Worm (Caenorhabditis elegans) whole organism, L3 larva: ENCODE results near the gene ceh-33.

ENCODE experiments used
- R02D3.7 ChIP-seq: fragments of 150-350 bp; optimal IDR thresholded peaks from 2 replicates; lab custom pipeline; 2014; ENCODE audit warnings: missing biosample characterization, missing genetic modification characterization
- ZK546.5 ChIP-seq: sonication (generic microtip); optimal IDR thresholded peaks from 2 replicates; lab custom pipeline; 2017; ENCODE audit warnings: missing biosample characterization, missing genetic modification characterization
- aly-2 ChIP-seq: fragments of 150-350 bp; optimal IDR thresholded peaks from 2 replicates; lab custom pipeline; 2014; ENCODE audit warnings: missing biosample characterization, missing genetic modification characterization
- ama-1 ChIP-seq: fragments of 150-350 bp; optimal IDR thresholded peaks from 2 replicates; lab custom pipeline; 2018
- ceh-16 ChIP-seq: sonication (generic microtip); optimal IDR thresholded peaks from 2 replicates; lab custom pipeline; 2017; ENCODE audit warnings: missing biosample characterization, missing genetic modification characterization
- ceh-28 ChIP-seq: fragments of 150-350 bp; optimal IDR thresholded peaks from 2 replicates; lab custom pipeline; 2014; ENCODE audit warnings: missing biosample characterization, missing genetic modification reagents, missing genetic modification characterization
- daf-12 ChIP-seq: fragments of 150-350 bp; optimal IDR thresholded peaks from 2 replicates; lab custom pipeline; 2014; ENCODE audit warnings: missing biosample characterization, missing genetic modification reagents, missing genetic modification characterization
- egl-27 ChIP-seq: sonication (generic microtip); optimal IDR thresholded peaks from 4 replicates; lab custom pipeline; 2017; ENCODE audit warnings: missing biosample characterization, missing genetic modification reagents, missing genetic modification characterization
- egl-5 ChIP-seq: fragments of 150-350 bp; optimal IDR thresholded peaks from 2 replicates; lab custom pipeline; 2017; ENCODE audit warnings: missing biosample characterization, missing genetic modification reagents, missing genetic modification characterization, inconsistent platforms
- elt-1 ChIP-seq: fragments of 150-350 bp; optimal IDR thresholded peaks from 2 replicates; lab custom pipeline; 2014; ENCODE audit warnings: missing biosample characterization, missing genetic modification characterization
- elt-2 ChIP-seq: sonication (generic microtip); optimal IDR thresholded peaks from 2 replicates; lab custom pipeline; 2016; ENCODE audit warnings: missing genetic modification reagents, mild to moderate bottlenecking, missing genetic modification characterization, missing compliant biosample characterization
- elt-3 ChIP-seq, 3 experiments: fragments of 150-350 bp in 1 of 3; sonication (generic microtip) in 2 of 3; optimal IDR thresholded peaks; 2 replicates in 2 of 3; 4 replicates in 1 of 3; lab custom pipeline; 2014 to 2017; ENCODE audit warnings: missing biosample characterization in 3 of 3, missing genetic modification characterization in 3 of 3
- fkh-10 ChIP-seq: sonication (generic microtip); optimal IDR thresholded peaks from 2 replicates; lab custom pipeline; 2017; ENCODE audit warnings: missing biosample characterization, missing genetic modification reagents, missing genetic modification characterization
- fkh-2 ChIP-seq: fragments of 150-350 bp; optimal IDR thresholded peaks from 2 replicates; lab custom pipeline; 2014; ENCODE audit warnings: missing biosample characterization, missing genetic modification reagents, missing genetic modification characterization
- fos-1 ChIP-seq: fragments of 150-350 bp; optimal IDR thresholded peaks from 2 replicates; lab custom pipeline; 2014; ENCODE audit warnings: missing biosample characterization, missing genetic modification characterization
- hmg-11 ChIP-seq: sonication (generic microtip); optimal IDR thresholded peaks from 2 replicates; lab custom pipeline; 2016; ENCODE audit warnings: missing genetic modification characterization, missing compliant biosample characterization
- jun-1 ChIP-seq: fragments of 150-350 bp; optimal IDR thresholded peaks from 2 replicates; lab custom pipeline; 2014; ENCODE audit warnings: missing biosample characterization, missing genetic modification reagents, missing genetic modification characterization
- lin-39 ChIP-seq: fragments of 150-350 bp; optimal IDR thresholded peaks from 2 replicates; lab custom pipeline; 2018; ENCODE audit warnings: missing biosample characterization, missing genetic modification reagents, missing genetic modification characterization
- nfya-1 ChIP-seq: sonication (generic microtip); optimal IDR thresholded peaks from 2 replicates; lab custom pipeline; 2017; ENCODE audit warnings: missing genetic modification characterization, mild to moderate bottlenecking, missing compliant biosample characterization, antibody characterized with exemption, moderate library complexity; ENCODE audit not compliant: insufficient read depth
- nhr-12 ChIP-seq: fragments of 150-350 bp; optimal IDR thresholded peaks from 2 replicates; lab custom pipeline; 2014; ENCODE audit warnings: missing biosample characterization, missing genetic modification characterization
- nhr-23 ChIP-seq: fragments of 150-350 bp; optimal IDR thresholded peaks from 2 replicates; lab custom pipeline; 2014; ENCODE audit warnings: missing biosample characterization, missing genetic modification reagents, missing genetic modification characterization
- nhr-25 ChIP-seq: sonication (generic microtip); optimal IDR thresholded peaks from 2 replicates; lab custom pipeline; 2017; ENCODE audit warnings: missing biosample characterization, missing genetic modification characterization
- nhr-28 ChIP-seq: fragments of 150-350 bp; optimal IDR thresholded peaks from 2 replicates; lab custom pipeline; 2014; ENCODE audit warnings: missing biosample characterization, missing genetic modification characterization
- nhr-43 ChIP-seq: sonication (generic microtip); optimal IDR thresholded peaks from 2 replicates; lab custom pipeline; 2016; ENCODE audit warnings: mild to moderate bottlenecking, missing genetic modification characterization, missing compliant biosample characterization; ENCODE audit not compliant: poor library complexity, severe bottlenecking
- nhr-67 ChIP-seq: fragments of 150-350 bp; optimal IDR thresholded peaks from 2 replicates; lab custom pipeline; 2014; ENCODE audit warnings: missing biosample characterization, missing genetic modification characterization
- nhr-77 ChIP-seq: fragments of 150-350 bp; optimal IDR thresholded peaks from 2 replicates; lab custom pipeline; 2014; ENCODE audit warnings: missing biosample characterization, missing genetic modification characterization
- pha-4 ChIP-seq: fragments of 150-350 bp; optimal IDR thresholded peaks from 2 replicates; lab custom pipeline; 2014; ENCODE audit warnings: missing biosample characterization, missing genetic modification reagents, missing genetic modification characterization
- pqm-1 ChIP-seq: fragments of 150-350 bp; optimal IDR thresholded peaks from 2 replicates; lab custom pipeline; 2017; ENCODE audit warnings: missing biosample characterization, missing genetic modification characterization, inconsistent platforms
- sea-2 ChIP-seq: fragments of 150-350 bp; sonication (generic microtip); optimal IDR thresholded peaks from 4 replicates; lab custom pipeline; 2014; ENCODE audit warnings: missing biosample characterization, missing genetic modification reagents, missing genetic modification characterization
- skn-1 ChIP-seq: fragments of 150-350 bp; optimal IDR thresholded peaks from 2 replicates; lab custom pipeline; 2014; ENCODE audit warnings: missing biosample characterization, missing genetic modification characterization
- snpc-4 ChIP-seq: fragments of 150-350 bp; optimal IDR thresholded peaks from 2 replicates; lab custom pipeline; 2014; ENCODE audit warnings: missing biosample characterization, missing genetic modification characterization
- tbx-2 ChIP-seq: sonication (generic microtip); optimal IDR thresholded peaks from 2 replicates; lab custom pipeline; 2016; ENCODE audit warnings: mild to moderate bottlenecking, missing genetic modification characterization, missing compliant biosample characterization
- zag-1 ChIP-seq: fragments of 150-350 bp; optimal IDR thresholded peaks from 2 replicates; lab custom pipeline; 2014; ENCODE audit warnings: missing biosample characterization, missing genetic modification characterization
- ztf-4 ChIP-seq: fragments of 150-350 bp; optimal IDR thresholded peaks from 2 replicates; lab custom pipeline; 2014; ENCODE audit warnings: missing biosample characterization, missing genetic modification characterization

The ceh-33 gene

DNA sequence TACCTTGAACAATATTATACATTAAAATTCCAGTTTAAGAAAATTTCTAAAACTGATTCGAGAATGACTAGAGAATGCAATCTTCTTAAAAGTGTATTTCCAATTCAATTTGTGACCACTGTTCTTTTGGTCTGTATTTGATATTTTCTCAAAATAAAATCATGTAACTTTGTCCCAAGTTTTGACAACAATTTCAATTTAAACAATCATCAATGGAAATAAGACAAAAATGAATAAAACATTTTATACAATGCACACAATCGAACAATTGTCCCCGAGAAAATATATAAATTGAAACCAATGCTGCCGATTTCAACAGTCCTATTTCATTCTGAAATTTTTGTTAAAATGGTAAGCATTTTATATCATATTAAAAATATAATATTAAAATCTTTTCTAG, 12.8 kb downstream of the ceh-33 start, which contains the start of gene C10G8.4:
Gene C10G8.4 (plus strand): TSS at position 301 of the 400 bp plus-strand sequence.
- TF ChIP-seq fkh-10 (GFP tag; lab: Kevin White, UChicago) (no peak), nhr-23 (tag; lab: Kevin White, UChicago) (no peak), sea-2 (no peak), fkh-2 (tag; lab: Kevin White, UChicago) (no peak), ceh-28 (tag; lab: Kevin White, UChicago) (no peak), egl-27 (no peak), snpc-4 (tag; lab: Kevin White, UChicago) (no peak), nhr-25 (no peak), ama-1 (lab: Kevin White, UChicago) (no peak), hmg-11 (tag; lab: Kevin White, UChicago) (no peak), pqm-1 (tag; lab: Kevin White, UChicago) (no peak), nhr-67 (tag; lab: Kevin White, UChicago) (no peak), R02D3.7 (tag; lab: Kevin White, UChicago) (no peak)

DNA sequence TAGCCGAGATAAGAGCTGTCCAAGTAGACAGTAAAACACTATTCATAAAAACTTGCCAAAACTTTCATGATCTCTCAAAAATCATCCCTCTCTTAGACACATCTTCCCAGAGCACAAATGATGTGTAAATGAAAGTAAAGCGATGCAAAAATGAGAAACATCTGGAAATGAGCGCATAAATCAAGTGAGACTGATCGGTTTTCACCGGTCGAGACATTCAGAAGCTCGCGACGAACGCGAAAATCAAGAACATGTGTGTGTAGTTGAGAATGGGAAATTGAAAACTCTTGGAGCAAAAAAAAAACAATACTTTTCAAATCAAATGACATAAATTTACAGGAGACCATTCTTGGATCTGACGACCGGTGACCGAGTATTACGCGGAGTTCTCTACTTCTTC, 20.1 kb downstream of the ceh-33 start:
- TF ChIP-seq fkh-2 (tag; lab: Kevin White, UChicago) (no peak), egl-5 (tag; lab: Kevin White, UChicago) (no peak), elt-3 (tag; optimal IDR thresholded peaks at IDR 0.05; lab: Kevin White, UChicago) (no peak), elt-1 (tag; lab: Kevin White, UChicago) (no peak), ceh-28 (tag; lab: Kevin White, UChicago) (no peak), elt-2 (tag; lab: Kevin White, UChicago) (no peak), ztf-4 (tag; lab: Kevin White, UChicago) (no peak), lin-39 (no peak), daf-12 (tag; lab: Kevin White, UChicago) (no peak), nhr-67 (tag; lab: Kevin White, UChicago) (no peak)

DNA sequence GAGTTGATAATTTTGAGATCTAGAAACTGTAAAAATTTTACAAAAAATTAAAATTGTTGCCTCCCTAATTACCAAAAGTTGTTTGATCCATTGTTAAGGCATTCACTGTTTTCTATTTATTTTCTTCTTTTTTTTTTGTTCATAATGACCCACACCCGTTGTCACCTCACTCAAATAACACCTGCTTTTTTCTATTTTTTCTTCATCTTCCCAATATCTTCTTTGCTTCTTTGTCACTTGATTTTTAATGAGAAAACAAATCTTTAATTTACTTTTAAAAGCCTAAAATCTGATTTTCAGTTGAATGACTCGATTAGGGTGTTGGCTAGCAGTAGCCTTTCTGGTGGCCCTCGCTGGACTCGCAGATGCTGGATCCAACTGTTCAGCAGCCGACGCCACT, 21.1 kb downstream of the ceh-33 start, which contains the start of gene ncx-2:
Gene ncx-2 (plus strand): TSS at position 301 of the 400 bp plus-strand sequence.
- TF ChIP-seq snpc-4 (tag; lab: Kevin White, UChicago) = no peak
- TF ChIP-seq pha-4 = no peak
- no peak for TF ChIP-seq elt-2 (tag; lab: Kevin White, UChicago)
- TF ChIP-seq hmg-11 (tag; lab: Kevin White, UChicago) = no peak
- TF ChIP-seq ZK546.5 (tag; lab: Kevin White, UChicago) = no peak
- no peak for TF ChIP-seq elt-1 (tag; lab: Kevin White, UChicago)
- no peak for TF ChIP-seq daf-12 (tag; lab: Kevin White, UChicago)
- TF ChIP-seq zag-1 = no peak
- no peak for TF ChIP-seq fkh-2 (tag; lab: Kevin White, UChicago)
- no peak for TF ChIP-seq fos-1 (tag; lab: Kevin White, UChicago)
- TF ChIP-seq nhr-28 (tag; lab: Kevin White, UChicago) = no peak
- no peak for TF ChIP-seq nfya-1
- no peak for TF ChIP-seq R02D3.7 (tag; lab: Kevin White, UChicago)
- TF ChIP-seq lin-39 = no peak
- no peak for TF ChIP-seq skn-1 (tag; lab: Kevin White, UChicago)
- TF ChIP-seq aly-2 = no peak
- TF ChIP-seq nhr-43 (tag; lab: Kevin White, UChicago) = no peak
- TF ChIP-seq ceh-16 = no peak
- TF ChIP-seq nhr-77 = no peak

DNA sequence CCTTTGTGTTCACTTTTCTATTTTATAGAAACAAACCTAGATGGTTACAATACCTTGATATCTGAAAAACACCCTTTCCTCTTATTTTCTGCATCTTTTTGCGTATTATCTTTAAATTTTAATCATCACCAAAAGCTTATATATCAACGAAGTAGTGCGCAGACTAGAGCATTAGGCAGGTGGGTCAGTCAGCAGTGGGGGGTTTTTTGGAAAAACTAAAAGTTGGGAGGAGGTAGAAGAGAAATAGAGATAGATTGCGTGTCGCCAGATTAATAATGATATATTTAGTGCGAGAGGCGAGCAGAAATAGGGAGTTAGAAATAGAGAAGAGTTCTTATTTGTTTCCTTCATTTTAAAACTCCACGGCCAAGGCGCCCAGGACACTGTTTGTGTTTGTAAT, 23.2 kb downstream of the ceh-33 start:
- TF ChIP-seq ceh-28 (tag; lab: Kevin White, UChicago) (no peak), egl-27 (no peak), pha-4 (peak; percentile 13)

- no peak for TF ChIP-seq zag-1
- TF ChIP-seq snpc-4 (tag; lab: Kevin White, UChicago) = no peak
- TF ChIP-seq sea-2 = no peak
- TF ChIP-seq nhr-12 (tag; lab: Kevin White, UChicago) = no peak
- no peak for TF ChIP-seq nhr-23 (tag; lab: Kevin White, UChicago)
- TF ChIP-seq pqm-1 (tag; lab: Kevin White, UChicago) = no peak
- TF ChIP-seq nhr-77 = no peak
Measured at ce11 chrV:5297740-5298139, 26.7 kb downstream of the ceh-33 start.

ce11 chrV:5295940-5296339, 28.5 kb downstream of the ceh-33 start:
- TF ChIP-seq tbx-2 (no peak), nfya-1 (peak; percentile 34), egl-5 (tag; lab: Kevin White, UChicago) (peak; percentile 30), lin-39 (peak; percentile 28), jun-1 (tag; lab: Kevin White, UChicago) (no peak)
